Worm (Caenorhabditis elegans) whole organism, young adult: Measurements from ENCODE around the gene C06H5.8.

Source experiments
- B0035.1 ChIP-seq: sonication (generic microtip); optimal IDR thresholded peaks from 2 replicates; lab custom pipeline; 2016; ENCODE audit warnings: missing genetic modification characterization, mild to moderate bottlenecking, missing compliant biosample characterization, missing genotype, missing genetic modification reagents
- C06A6.2 ChIP-seq: fragments of 200-800 bp; sonication (Bioruptor generic); conservative IDR thresholded peaks from 2 replicates; pipeline ENCODE4 v1.3.6; 2022; ENCODE audit warnings: missing genetic modification characterization, missing compliant biosample characterization
- D2030.7 ChIP-seq: fragments of 200-800 bp; sonication (Bioruptor generic); IDR thresholded peaks from 2 replicates; pipeline ENCODE4 v1.3.6; 2022; ENCODE audit warnings: missing genetic modification reagents, missing genetic modification characterization, missing compliant biosample characterization
- F33H1.4 ChIP-seq: fragments of 200-800 bp; sonication (Bioruptor generic); IDR thresholded peaks from 2 replicates; pipeline ENCODE4 v1.3.6; 2022; ENCODE audit warnings: missing genetic modification reagents, missing genetic modification characterization, missing compliant biosample characterization
- F39B2.1 ChIP-seq: fragments of 200-800 bp; sonication (Bioruptor generic); IDR thresholded peaks from 2 replicates; pipeline ENCODE4 v1.3.6; 2022; ENCODE audit warnings: missing genetic modification reagents, missing genetic modification characterization, missing compliant biosample characterization
- F49E8.2 ChIP-seq: sonication (generic microtip); optimal IDR thresholded peaks from 3 replicates; lab custom pipeline; 2017; ENCODE audit warnings: missing genetic modification characterization, mild to moderate bottlenecking, missing compliant biosample characterization, antibody characterized with exemption, moderate library complexity; ENCODE audit not compliant: insufficient read depth
- F52B5.7 ChIP-seq: sonication (generic microtip); optimal IDR thresholded peaks from 2 replicates; lab custom pipeline; 2016; ENCODE audit warnings: mild to moderate bottlenecking, missing genetic modification characterization, missing compliant biosample characterization
- K11D2.4 ChIP-seq: fragments of 200-800 bp; sonication (Bioruptor generic); IDR thresholded peaks from 2 replicates; pipeline ENCODE4 v1.3.6; 2022; ENCODE audit warnings: missing genetic modification reagents, missing genetic modification characterization, missing compliant biosample characterization
- T26A5.8 ChIP-seq: sonication (generic microtip); optimal IDR thresholded peaks from 2 replicates; lab custom pipeline; 2016; ENCODE audit warnings: missing genetic modification characterization, missing compliant biosample characterization
- akir-1 ChIP-seq: fragments of 200-800 bp; sonication (Bioruptor generic); optimal IDR thresholded peaks from 2 replicates; lab custom pipeline; 2018; ENCODE audit warnings: mild to moderate bottlenecking, missing genetic modification characterization, moderate library complexity, missing compliant biosample characterization
- athp-1 ChIP-seq: sonication (generic microtip); optimal IDR thresholded peaks from 2 replicates; lab custom pipeline; 2017; ENCODE audit warnings: mild to moderate bottlenecking, missing genetic modification characterization, missing compliant biosample characterization
- attf-3 ChIP-seq: fragments of 200-800 bp; sonication (Bioruptor generic); conservative IDR thresholded peaks from 2 replicates; pipeline ENCODE4 v1.3.6; 2022; ENCODE audit warnings: missing genetic modification reagents, missing genetic modification characterization, missing compliant biosample characterization
- bed-1 ChIP-seq: fragments of 200-800 bp; sonication (Bioruptor generic); IDR thresholded peaks from 2 replicates; pipeline ENCODE4 v1.3.6; 2022; ENCODE audit warnings: missing genetic modification reagents, missing genetic modification characterization, missing compliant biosample characterization
- bed-2 ChIP-seq: fragments of 200-800 bp; sonication (Bioruptor generic); IDR thresholded peaks from 2 replicates; pipeline ENCODE4 v1.3.6; 2022; ENCODE audit warnings: missing genetic modification reagents, missing genetic modification characterization, missing compliant biosample characterization
- ccch-3 ChIP-seq: fragments of 200-800 bp; sonication (Bioruptor generic); optimal IDR thresholded peaks from 2 replicates; lab custom pipeline; 2018; ENCODE audit warnings: mild to moderate bottlenecking, missing genetic modification characterization, missing compliant biosample characterization
- ceh-40 ChIP-seq: fragments of 200-800 bp; sonication (Bioruptor generic); IDR thresholded peaks from 2 replicates; pipeline ENCODE4 v1.3.6; 2022; ENCODE audit warnings: missing genetic modification characterization, missing compliant biosample characterization
- ceh-58 ChIP-seq: fragments of 200-800 bp; sonication (Bioruptor generic); IDR thresholded peaks from 2 replicates; pipeline ENCODE4 v1.3.6; 2022; ENCODE audit warnings: missing genetic modification characterization, missing compliant biosample characterization
- ceh-79 ChIP-seq: sonication (generic microtip); optimal IDR thresholded peaks from 2 replicates; lab custom pipeline; 2017; ENCODE audit warnings: mild to moderate bottlenecking, missing genetic modification characterization, missing compliant biosample characterization
- ceh-91 ChIP-seq: fragments of 200-800 bp; sonication (Bioruptor generic); IDR thresholded peaks from 2 replicates; pipeline ENCODE4 v1.3.6; 2022; ENCODE audit warnings: missing genetic modification reagents, missing genetic modification characterization, missing compliant biosample characterization
- chd-7 ChIP-seq: sonication (generic microtip); optimal IDR thresholded peaks from 2 replicates; lab custom pipeline; 2016; ENCODE audit warnings: mild to moderate bottlenecking, missing genetic modification characterization, moderate library complexity, missing compliant biosample characterization
- die-1 ChIP-seq: sonication (generic microtip); optimal IDR thresholded peaks from 2 replicates; lab custom pipeline; 2016; ENCODE audit warnings: missing genotype, mild to moderate bottlenecking, missing genetic modification characterization, missing compliant biosample characterization
- dox-1 ChIP-seq: fragments of 200-800 bp; sonication (Bioruptor generic); IDR thresholded peaks from 2 replicates; pipeline ENCODE4 v1.3.6; 2022; ENCODE audit warnings: missing genetic modification reagents, missing genetic modification characterization, missing compliant biosample characterization
- efl-1 ChIP-seq: fragments of 150-350 bp; optimal IDR thresholded peaks from 2 replicates; lab custom pipeline; 2014; ENCODE audit warnings: missing biosample characterization, missing genetic modification reagents, missing genetic modification characterization
- egl-18 ChIP-seq: fragments of 200-800 bp; sonication (Bioruptor generic); IDR thresholded peaks from 2 replicates; pipeline ENCODE4 v1.3.6; 2022; ENCODE audit warnings: missing genetic modification reagents, missing genetic modification characterization, missing compliant biosample characterization
- egl-44 ChIP-seq: fragments of 200-800 bp; sonication (Bioruptor generic); IDR thresholded peaks from 2 replicates; pipeline ENCODE4 v1.3.6; 2022; ENCODE audit warnings: missing genetic modification reagents, missing genetic modification characterization, missing compliant biosample characterization
- egrh-3 ChIP-seq: fragments of 200-800 bp; sonication (Bioruptor generic); IDR thresholded peaks from 2 replicates; pipeline ENCODE4 v1.3.6; 2022; ENCODE audit warnings: missing genetic modification reagents, missing genetic modification characterization, missing compliant biosample characterization
- fkh-3 ChIP-seq: sonication (generic microtip); optimal IDR thresholded peaks from 2 replicates; lab custom pipeline; 2016; ENCODE audit warnings: mild to moderate bottlenecking, missing genetic modification characterization, missing compliant biosample characterization
- let-526 ChIP-seq: fragments of 200-800 bp; sonication (Bioruptor generic); IDR thresholded peaks from 2 replicates; pipeline ENCODE4 v1.3.6; 2022; ENCODE audit warnings: missing genetic modification reagents, missing genetic modification characterization, missing compliant biosample characterization
- let-607 ChIP-seq, 2 experiments: fragments of 200-800 bp in 1 of 2; sonication (Bioruptor generic) in 1 of 2; sonication (generic microtip) in 1 of 2; optimal IDR thresholded peaks; 2 replicates each; lab custom pipeline; 2016 to 2018; ENCODE audit warnings: mild to moderate bottlenecking in 2 of 2, missing compliant biosample characterization in 2 of 2, missing genetic modification characterization in 2 of 2, moderate library complexity in 2 of 2, missing genotype in 1 of 2
- lin-40 ChIP-seq: sonication (generic microtip); optimal IDR thresholded peaks from 2 replicates; lab custom pipeline; 2016; ENCODE audit warnings: missing genetic modification characterization, mild to moderate bottlenecking, missing compliant biosample characterization, missing genotype, missing genetic modification reagents
- lir-1 ChIP-seq: fragments of 200-800 bp; sonication (Bioruptor generic); conservative IDR thresholded peaks from 2 replicates; pipeline ENCODE4 v1.3.6; 2022; ENCODE audit warnings: missing genetic modification reagents, missing genetic modification characterization, missing compliant biosample characterization
- madf-10 ChIP-seq: sonication (generic microtip); optimal IDR thresholded peaks from 2 replicates; lab custom pipeline; 2016; ENCODE audit warnings: mild to moderate bottlenecking, missing genetic modification characterization, missing compliant biosample characterization
- madf-6 ChIP-seq: fragments of 200-800 bp; sonication (Bioruptor generic); IDR thresholded peaks from 2 replicates; pipeline ENCODE4 v1.3.6; 2022; ENCODE audit warnings: missing genetic modification reagents, missing genetic modification characterization, missing compliant biosample characterization
- madf-8 ChIP-seq: fragments of 200-800 bp; sonication (Bioruptor generic); conservative IDR thresholded peaks from 2 replicates; pipeline ENCODE4 v1.3.6; 2022; ENCODE audit warnings: missing genetic modification reagents, missing genetic modification characterization, missing compliant biosample characterization
- mxl-1 ChIP-seq: sonication (generic microtip); optimal IDR thresholded peaks from 2 replicates; lab custom pipeline; 2016; ENCODE audit warnings: missing genetic modification characterization, missing compliant biosample characterization
- nfya-1 ChIP-seq: sonication (generic microtip); optimal IDR thresholded peaks from 2 replicates; lab custom pipeline; 2017; ENCODE audit warnings: antibody characterized with exemption, missing compliant biosample characterization, missing genetic modification characterization, borderline replicate concordance; ENCODE audit not compliant: insufficient read depth
- nfya-2 ChIP-seq: fragments of 200-800 bp; sonication (Bioruptor generic); IDR thresholded peaks from 2 replicates; pipeline ENCODE4 v1.3.6; 2022; ENCODE audit warnings: missing genetic modification reagents, missing genetic modification characterization, missing compliant biosample characterization
- pbrm-1 ChIP-seq: fragments of 200-800 bp; sonication (Bioruptor generic); IDR thresholded peaks from 2 replicates; pipeline ENCODE4 v1.3.6; 2022; ENCODE audit warnings: missing genetic modification reagents, missing genetic modification characterization, missing compliant biosample characterization
- pha-4 ChIP-seq: fragments of 150-350 bp; sonication (generic microtip); optimal IDR thresholded peaks from 2 replicates; lab custom pipeline; 2014; ENCODE audit warnings: missing biosample characterization, missing genetic modification reagents, missing genetic modification characterization
- rcor-1 ChIP-seq: fragments of 200-800 bp; sonication (Bioruptor generic); IDR thresholded peaks from 2 replicates; pipeline ENCODE4 v1.3.6; 2022; ENCODE audit warnings: missing genetic modification reagents, missing genetic modification characterization, missing compliant biosample characterization
- snpc-1.1 ChIP-seq: sonication (generic microtip); optimal IDR thresholded peaks from 2 replicates; lab custom pipeline; 2017; ENCODE audit warnings: missing genetic modification characterization, mild to moderate bottlenecking, missing compliant biosample characterization, antibody characterized with exemption, moderate library complexity, missing genotype, missing genetic modification reagents; ENCODE audit not compliant: insufficient read depth
- snpc-1.3 ChIP-seq: sonication (generic microtip); optimal IDR thresholded peaks from 2 replicates; lab custom pipeline; 2017; ENCODE audit warnings: missing genetic modification characterization, mild to moderate bottlenecking, missing compliant biosample characterization, antibody characterized with exemption, moderate library complexity, missing genotype, missing genetic modification reagents; ENCODE audit not compliant: insufficient read depth
- xnd-1 ChIP-seq: sonication (generic microtip); optimal IDR thresholded peaks from 2 replicates; lab custom pipeline; 2016; ENCODE audit warnings: missing genotype, missing genetic modification reagents, missing genetic modification characterization, missing compliant biosample characterization
- zim-3 ChIP-seq: sonication (generic microtip); optimal IDR thresholded peaks from 2 replicates; lab custom pipeline; 2017; ENCODE audit warnings: mild to moderate bottlenecking, missing genetic modification characterization, moderate library complexity, missing compliant biosample characterization
- ztf-22 ChIP-seq: fragments of 200-800 bp; sonication (Bioruptor generic); optimal IDR thresholded peaks from 2 replicates; lab custom pipeline; 2018; ENCODE audit warnings: mild to moderate bottlenecking, missing genetic modification characterization, moderate library complexity, missing compliant biosample characterization
- ztf-25 ChIP-seq: fragments of 200-800 bp; sonication (Bioruptor generic); IDR thresholded peaks from 2 replicates; pipeline ENCODE4 v1.3.6; 2022; ENCODE audit warnings: missing genetic modification reagents, missing genetic modification characterization, missing compliant biosample characterization

Gene C06H5.8

DNA sequence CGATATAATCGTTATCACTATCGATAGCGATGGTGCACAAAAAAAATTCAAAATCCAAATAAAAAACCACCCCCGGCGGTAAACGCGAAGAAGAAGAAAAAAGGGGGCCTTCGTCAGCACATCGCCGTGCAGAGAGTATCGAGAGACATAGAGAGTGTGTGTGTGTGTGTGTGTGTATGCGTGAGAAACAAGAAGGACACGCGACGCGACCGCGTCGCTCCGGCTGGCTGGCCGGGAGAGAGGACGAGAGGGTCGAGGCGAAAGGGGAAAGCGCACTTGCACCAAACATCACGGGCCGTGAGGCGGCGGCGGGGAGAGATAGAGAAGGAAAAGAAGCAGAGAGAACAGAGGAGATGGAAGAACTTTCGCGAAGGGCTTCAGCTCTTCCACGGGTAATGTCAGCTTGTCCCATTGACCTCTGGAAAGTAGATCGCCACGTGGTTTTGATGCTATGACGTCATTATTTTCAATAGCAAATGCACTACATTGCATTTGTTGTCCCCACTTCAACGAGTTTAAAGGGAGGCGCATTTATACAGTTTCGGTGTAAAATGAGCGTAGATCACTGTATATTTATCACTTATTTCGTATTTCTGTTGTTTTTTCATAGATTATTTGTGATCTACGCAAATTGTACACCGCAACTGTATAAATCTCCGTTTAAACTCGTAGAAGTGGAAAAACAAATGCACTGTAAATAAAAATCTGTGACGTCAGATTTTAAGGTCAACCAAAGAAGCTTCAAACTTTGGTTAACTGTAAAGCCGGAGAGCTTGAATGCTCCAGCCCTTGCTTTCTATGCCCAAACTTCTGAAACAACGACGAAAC is 32.6 kb downstream of the C06H5.8 start, which contains the start of gene Y59A8B.24 (continued):
- TF ChIP-seq egl-44 (GFP tag; lab: Robert Waterston, UW) (peak; percentile 67; the same call in 1 of the 2 replicates), C06A6.2 (peak; percentile 58), ceh-58 (no peak), ceh-40 (no peak), akir-1 (GFP tag; lab: Kevin White, UChicago) (peak; percentile 45), attf-3 (0 out of 2 replicates have a peak, but pooled peaks have one; percentile 28), mxl-1 (tag; lab: Kevin White, UChicago) (no peak), efl-1 (no peak), let-526 (GFP tag; lab: Robert Waterston, UW) (peak; percentile 81; the same call in 1 of the 2 replicates), D2030.7 (0 out of 2 replicates have a peak, but pooled peaks have one; percentile 29), F52B5.7 (tag; lab: Kevin White, UChicago) (peak; percentile 83), ztf-22 (peak; percentile 94), nfya-2 (GFP tag; lab: Robert Waterston, UW) (no peak), chd-7 (peak; percentile 88), snpc-1.1 (tag; lab: Kevin White, UChicago) (no peak), nfya-1 (no peak), let-607 (tag; optimal IDR thresholded peaks at IDR 0.05; lab: Kevin White, UChicago) (peak; percentile 41 to 75), F39B2.1 (GFP tag; lab: Robert Waterston, UW) (no peak), dox-1 (GFP tag; lab: Robert Waterston, UW) (peak; percentile 94), madf-6 (GFP tag; lab: Robert Waterston, UW) (peak; percentile 28; the same call in 1 of the 2 replicates), ztf-25 (GFP tag; lab: Robert Waterston, UW) (peak; percentile 78; the same call in 1 of the 2 replicates), ceh-79 (tag; lab: Kevin White, UChicago) (no peak), lin-40 (tag; lab: Kevin White, UChicago) (peak; percentile 89), bed-2 (GFP tag; lab: Robert Waterston, UW) (peak; percentile 70; the same call in 1 of the 2 replicates), madf-10 (peak; percentile 91), F49E8.2 (tag; lab: Kevin White, UChicago) (no peak), egrh-3 (GFP tag; lab: Robert Waterston, UW) (peak; percentile 96), ceh-91 (GFP tag; lab: Robert Waterston, UW) (peak; percentile 48; the same call in 1 of the 2 replicates), ccch-3 (GFP tag; lab: Kevin White, UChicago) (no peak), die-1 (tag; lab: Kevin White, UChicago) (peak; percentile 67), bed-1 (GFP tag; lab: Robert Waterston, UW) (0 out of 2 replicates have a peak, but pooled peaks have one; percentile 43), pha-4 (tag; lab: Kevin White, UChicago) (no peak), fkh-3 (tag; lab: Kevin White, UChicago) (no peak), F33H1.4 (peak; percentile 9; the same call in 1 of the 2 replicates), K11D2.4 (peak; percentile 87), snpc-1.3 (tag; lab: Kevin White, UChicago) (no peak), pbrm-1 (GFP tag; lab: Robert Waterston, UW) (peak; percentile 81), egl-18 (GFP tag; lab: Robert Waterston, UW) (no peak), zim-3 (peak; percentile 32), lir-1 (GFP tag; lab: Robert Waterston, UW) (peak; percentile 83), athp-1 (tag; lab: Kevin White, UChicago) (peak; percentile 91), xnd-1 (tag; lab: Kevin White, UChicago) (no peak), B0035.1 (tag; lab: Kevin White, UChicago) (peak; percentile 70), rcor-1 (GFP tag; lab: Robert Waterston, UW) (peak; percentile 61; the same call in 1 of the 2 replicates), T26A5.8 (tag; lab: Kevin White, UChicago) (no peak), madf-8 (no peak)
